Fruit fly (Drosophila melanogaster): Measurements from ENCODE around the gene Sarm.

Sarm gene

DNA sequence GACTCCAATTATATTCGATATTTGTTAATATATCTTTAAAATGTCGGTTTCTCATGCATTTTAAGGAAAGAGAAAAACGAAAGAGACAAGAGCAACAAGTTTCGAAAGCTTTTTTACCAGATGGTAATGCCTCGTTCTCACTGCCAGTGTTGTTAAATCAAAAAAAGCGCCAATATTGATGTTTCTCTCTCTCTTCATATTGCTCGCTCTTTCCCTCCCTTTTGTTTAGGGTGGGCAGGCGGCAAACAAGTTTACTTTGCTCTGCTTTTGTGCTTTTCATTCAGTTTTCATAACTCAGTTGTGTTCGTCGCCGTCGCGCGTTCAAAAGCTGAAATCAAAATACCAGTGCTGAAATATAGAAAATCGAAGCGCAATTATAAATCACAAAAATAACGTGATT is 18.1 kb downstream of the Sarm start (continued):
- TF ChIP-seq CG12299 (tag; optimal IDR thresholded peaks at IDR 0.05): peak; percentile 57
- TF ChIP-seq Lpt (GFP tag; optimal IDR thresholded peaks at IDR 0.05): no peak
- TF ChIP-seq nerfin-1 (tag; optimal IDR thresholded peaks at IDR 0.05): peak; percentile 16
- TF ChIP-seq CG3995 (GFP tag; optimal IDR thresholded peaks at IDR 0.05): peak; percentile 11
- TF ChIP-seq CG17802 (tag; optimal IDR thresholded peaks at IDR 0.05): no peak
- TF ChIP-seq CrebB (tag; optimal IDR thresholded peaks at IDR 0.05): peak; percentile 55
- no peak for TF ChIP-seq Hey (tag; optimal IDR thresholded peaks at IDR 0.05)
- TF ChIP-seq Sry-δ (GFP tag; optimal IDR thresholded peaks at IDR 0.05): no peak
- TF ChIP-seq eve (GFP tag; optimal IDR thresholded peaks at IDR 0.05): peak in 1 of 2 experiments; percentile 60
- no peak for TF ChIP-seq Hr3 (GFP tag; optimal IDR thresholded peaks at IDR 0.05)
- TF ChIP-seq slp2 (GFP tag; optimal IDR thresholded peaks at IDR 0.05): no peak
- TF ChIP-seq ems (GFP tag; optimal IDR thresholded peaks at IDR 0.05): peak; percentile 6
- no peak for TF ChIP-seq Dip2 (GFP tag; IDR thresholded peaks at IDR 0.05)
- TF ChIP-seq CG9727 (GFP tag; optimal IDR thresholded peaks at IDR 0.05): no peak
- no peak for TF ChIP-seq tgo (GFP tag; IDR thresholded peaks at IDR 0.05)
- peak; percentile 13 for TF ChIP-seq CG30403 (GFP tag; optimal IDR thresholded peaks at IDR 0.05)
- TF ChIP-seq CG10366 (GFP tag; IDR thresholded peaks at IDR 0.05): no peak
- no peak for TF ChIP-seq org-1 (GFP tag; optimal IDR thresholded peaks at IDR 0.05)
- TF ChIP-seq CG34422 (GFP tag; IDR thresholded peaks at IDR 0.05): peak; percentile 48; the same call in 1 of the 3 replicates
- peak; percentile 65 for TF ChIP-seq BtbVII (GFP tag; optimal IDR thresholded peaks at IDR 0.05)
- TF ChIP-seq sens (GFP tag): peak; percentile 83
- peak; percentile 0 for TF ChIP-seq Asciz (GFP tag; optimal IDR thresholded peaks at IDR 0.05)
- no peak; the same call in 1 of the 2 replicates for TF ChIP-seq CG9932 (GFP tag; IDR thresholded peaks at IDR 0.05)
- no peak for TF ChIP-seq bowl (GFP tag; IDR thresholded peaks at IDR 0.05)
- 0 out of 2 replicates have a peak, but pooled peaks have one; percentile 6 for TF ChIP-seq CG10321 (GFP tag; IDR thresholded peaks at IDR 0.05)
- no peak for TF ChIP-seq wdn (GFP tag; IDR thresholded peaks at IDR 0.05)
- TF ChIP-seq CG15269 (tag; optimal IDR thresholded peaks at IDR 0.05): peak; percentile 63
- no peak for TF ChIP-seq kni (GFP tag; optimal IDR thresholded peaks at IDR 0.05)
- TF ChIP-seq pho (GFP tag; optimal IDR thresholded peaks at IDR 0.05): peak; percentile 39
- peak; percentile 66 for TF ChIP-seq gro (GFP tag; optimal IDR thresholded peaks at IDR 0.05)
- peak; percentile 44 for TF ChIP-seq CG4707 (GFP tag; optimal IDR thresholded peaks at IDR 0.05)
- TF ChIP-seq Stat92E (GFP tag; optimal IDR thresholded peaks at IDR 0.05): peak in 1 of 3 experiments; percentile 62
- TF ChIP-seq esg (GFP tag; conservative IDR thresholded peaks at IDR 0.05): no peak
- TF ChIP-seq Awh (GFP tag; IDR thresholded peaks at IDR 0.05): no peak
- no peak for TF ChIP-seq jigr1 (GFP tag; IDR thresholded peaks at IDR 0.05)
- TF ChIP-seq CG1603 (tag; optimal IDR thresholded peaks at IDR 0.05): peak; percentile 40
- TF ChIP-seq TFAM (GFP tag; optimal IDR thresholded peaks at IDR 0.05): no peak
- TF ChIP-seq inv (GFP tag; IDR thresholded peaks at IDR 0.05; ENCODE audit: partially characterized antibody): no peak
- no peak for TF ChIP-seq pnt (GFP tag; optimal IDR thresholded peaks at IDR 0.05)
- TF ChIP-seq Blimp-1 (GFP tag; optimal IDR thresholded peaks at IDR 0.05): no peak
- no peak for TF ChIP-seq CG14710 (tag; optimal IDR thresholded peaks at IDR 0.05)
- TF ChIP-seq CG11093 (GFP tag; IDR thresholded peaks at IDR 0.05): no peak
- peak; percentile 43 for TF ChIP-seq CG5180 (GFP tag; optimal IDR thresholded peaks at IDR 0.05)
- TF ChIP-seq ranshi (GFP tag; IDR thresholded peaks at IDR 0.05): no peak; the same call in 1 of the 2 replicates
- no peak for TF ChIP-seq CG6791 (GFP tag; IDR thresholded peaks at IDR 0.05; ENCODE audit: partially characterized antibody)
- TF ChIP-seq ken (GFP tag; IDR thresholded peaks at IDR 0.05): no peak
- TF ChIP-seq CG34376 (GFP tag; optimal IDR thresholded peaks at IDR 0.05): peak; percentile 76
- peak; percentile 6 for TF ChIP-seq CG8924 (tag; optimal IDR thresholded peaks at IDR 0.05)
- TF ChIP-seq CG4404 (GFP tag; IDR thresholded peaks at IDR 0.05): no peak
- TF ChIP-seq zfh1 (GFP tag; IDR thresholded peaks at IDR 0.05): no peak
- peak; percentile 73; the same call in 1 of the 2 replicates for TF ChIP-seq vvl (GFP tag; IDR thresholded peaks at IDR 0.05)
- TF ChIP-seq CG32532 (GFP tag; IDR thresholded peaks at IDR 0.05): peak; percentile 56; the same call in 1 of the 2 replicates

Data from whole organism, embryonic.